Worm (Caenorhabditis elegans): ENCODE results near the gene C24D10.49.

DNA sequence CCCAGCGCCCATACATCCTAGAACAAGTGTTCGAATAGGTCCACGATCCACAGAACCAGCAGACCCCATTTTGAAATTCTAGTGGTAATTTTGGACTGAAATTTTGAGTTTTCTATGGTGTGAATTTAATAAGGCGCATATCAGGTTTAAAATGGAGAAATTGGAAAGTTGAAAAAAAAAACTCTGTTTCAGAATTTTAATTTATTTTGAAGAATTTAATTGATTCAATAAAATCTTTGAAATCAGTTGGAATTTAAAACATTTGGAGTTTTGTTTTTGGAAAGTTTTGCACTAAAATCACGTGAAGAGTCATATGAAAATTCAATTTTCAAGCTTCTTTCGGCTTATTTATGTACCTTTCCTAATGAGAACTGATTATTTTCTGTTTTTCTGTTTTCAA, 38.4 kb upstream of the C24D10.49 start, which contains the start of gene gpa-18:
- no peak for TF ChIP-seq F37B4.10 (GFP tag; IDR thresholded peaks at IDR 0.05)
- no peak for TF ChIP-seq lsy-27 (tag; optimal IDR thresholded peaks at IDR 0.05; ENCODE audit: borderline replicate concordance, insufficient read depth)
- no peak for TF ChIP-seq snpc-4 (GFP tag; optimal IDR thresholded peaks at IDR 0.05)
- no peak for TF ChIP-seq snpc-4 (tag; optimal IDR thresholded peaks at IDR 0.05)
- no peak for TF ChIP-seq hlh-12 (tag; optimal IDR thresholded peaks at IDR 0.05)
- TF ChIP-seq rec-8 (tag; optimal IDR thresholded peaks at IDR 0.05), result no peak
- no peak for TF ChIP-seq ama-1 (optimal IDR thresholded peaks at IDR 0.05)
- no peak for TF ChIP-seq ama-1 (GFP tag; optimal IDR thresholded peaks at IDR 0.05)
